Worm (Caenorhabditis elegans) whole organism, L2 larva: Measurements from ENCODE around the gene F41E6.17.

Experiments used
- egl-27 ChIP-seq: sonication (generic microtip); optimal IDR thresholded peaks from 3 replicates; lab custom pipeline; 2017; ENCODE audit warnings: missing biosample characterization, missing genetic modification reagents, missing genetic modification characterization
- nhr-11 ChIP-seq: fragments of 150-350 bp; optimal IDR thresholded peaks from 2 replicates; lab custom pipeline; 2014; ENCODE audit warnings: missing biosample characterization, missing genetic modification characterization
- nhr-12 ChIP-seq: fragments of 150-350 bp; optimal IDR thresholded peaks from 2 replicates; lab custom pipeline; 2014; ENCODE audit warnings: missing biosample characterization, missing genetic modification characterization
- nhr-237 ChIP-seq: fragments of 150-350 bp; optimal IDR thresholded peaks from 2 replicates; lab custom pipeline; 2014; ENCODE audit warnings: missing biosample characterization, missing genetic modification characterization
- unc-55 ChIP-seq: fragments of 150-350 bp; sonication (generic microtip); optimal IDR thresholded peaks from 3 replicates; lab custom pipeline; 2014; ENCODE audit warnings: missing biosample characterization, missing genetic modification reagents, missing genetic modification characterization
- zag-1 ChIP-seq: fragments of 150-350 bp; optimal IDR thresholded peaks from 2 replicates; lab custom pipeline; 2014; ENCODE audit warnings: missing biosample characterization, missing genetic modification characterization

DNA sequence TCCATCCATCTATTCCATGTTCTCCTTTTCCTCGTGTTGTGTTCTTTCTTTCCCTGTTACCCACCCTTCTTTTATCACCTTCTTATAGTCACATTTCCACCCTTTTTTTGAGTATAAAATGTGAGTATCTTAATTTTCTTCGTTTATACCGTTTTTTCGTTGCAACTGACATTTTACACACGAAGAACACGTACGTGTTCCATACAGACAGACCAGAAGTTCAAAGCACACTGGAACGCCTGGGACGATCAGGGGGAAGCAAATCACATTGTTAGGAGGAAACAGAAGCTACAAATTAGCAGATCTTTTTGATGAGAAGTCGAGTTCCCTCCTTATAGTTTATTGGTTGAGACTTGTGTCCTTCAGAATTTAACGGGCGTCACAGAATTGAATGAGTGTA, 8.2 kb upstream of the F41E6.17 start:
- TF ChIP-seq nhr-12 (tag; lab: Kevin White, UChicago): no peak
- no peak for TF ChIP-seq zag-1
- no peak for TF ChIP-seq egl-27 (tag; lab: Kevin White, UChicago)
- no peak for TF ChIP-seq nhr-11 (tag; lab: Kevin White, UChicago)
- no peak for TF ChIP-seq unc-55 (GFP tag; lab: Kevin White, UChicago)
- no peak for TF ChIP-seq nhr-237 (tag; lab: Kevin White, UChicago)
